Fruit fly (Drosophila melanogaster): ENCODE measurements around the gene CG10163.

The CG10163 gene

DNA sequence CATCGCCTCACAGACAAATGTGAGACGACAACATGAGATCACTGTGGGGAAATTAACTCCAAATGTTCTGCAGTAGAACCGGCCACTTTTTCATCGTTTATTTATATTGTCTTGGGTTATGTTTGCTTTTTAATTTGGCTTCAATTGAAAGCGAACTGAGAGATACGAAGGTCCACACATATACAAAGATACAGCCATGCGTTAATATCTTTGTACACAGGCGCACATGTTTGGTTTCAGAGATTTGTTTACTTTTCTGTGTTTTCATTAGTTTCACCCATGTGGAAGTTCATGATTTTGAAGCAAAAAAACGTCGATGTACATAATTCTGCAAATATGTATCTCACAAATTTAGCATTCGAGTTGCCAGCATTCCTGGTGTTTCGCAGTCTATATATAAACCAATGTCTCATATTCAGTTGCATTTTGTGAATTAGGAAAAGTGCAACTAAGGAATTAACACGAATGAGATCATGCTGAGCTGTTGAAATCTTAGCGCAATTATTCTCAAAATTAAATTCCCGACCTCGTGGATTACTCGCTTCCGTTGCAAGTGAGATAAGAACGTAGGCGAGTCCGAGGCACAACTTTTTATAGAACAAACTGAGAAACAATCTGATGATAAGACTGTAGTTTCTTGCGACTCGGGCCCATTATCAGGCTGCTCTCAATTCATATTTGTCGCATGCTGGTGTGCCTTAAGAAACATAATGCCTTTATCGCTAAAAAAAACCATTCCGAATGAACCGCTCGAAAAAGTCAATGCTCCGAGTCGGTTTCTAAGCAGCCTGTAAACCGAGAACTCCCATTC is 42.4 kb downstream of the CG10163 start (continued):
- TF ChIP-seq CG10274 (GFP tag; optimal IDR thresholded peaks at IDR 0.05) (peak; percentile 13), Scr (GFP tag; IDR thresholded peaks at IDR 0.05; ENCODE audit: partially characterized antibody) (no peak), CG34422 (GFP tag; IDR thresholded peaks at IDR 0.05) (peak; percentile 49; the same call in 1 of the 3 replicates), CG8944 (GFP tag; optimal IDR thresholded peaks at IDR 0.05) (no peak), CG15514 (GFP tag; optimal IDR thresholded peaks at IDR 0.05) (peak; percentile 56), org-1 (GFP tag; optimal IDR thresholded peaks at IDR 0.05) (peak; percentile 52), ATbp (GFP tag; optimal IDR thresholded peaks at IDR 0.05) (peak; percentile 55), TFAM (GFP tag; optimal IDR thresholded peaks at IDR 0.05) (peak; percentile 16), caup (GFP tag; optimal IDR thresholded peaks at IDR 0.05; ENCODE audit: severe bottlenecking) (peak; percentile 61), cg (GFP tag; optimal IDR thresholded peaks at IDR 0.05) (peak; percentile 43), C15 (GFP tag; IDR thresholded peaks at IDR 0.05) (no peak), CG12219 (GFP tag; optimal IDR thresholded peaks at IDR 0.05) (no peak), ham (GFP tag; IDR thresholded peaks at IDR 0.05) (no peak), CG2199 (GFP tag; IDR thresholded peaks at IDR 0.05) (peak; percentile 49; the same call in 1 of the 3 replicates), stc (GFP tag; IDR thresholded peaks at IDR 0.05) (no peak), CG4820 (GFP tag; optimal IDR thresholded peaks at IDR 0.05) (no peak), CG4404 (GFP tag; IDR thresholded peaks at IDR 0.05) (no peak), CG6175 (GFP tag; IDR thresholded peaks at IDR 0.05) (peak; percentile 56; the same call in 2 of the 3 replicates), zfh2 (GFP tag; optimal IDR thresholded peaks at IDR 0.05) (no peak), tup (GFP tag; optimal IDR thresholded peaks at IDR 0.05) (no peak), CrebB (tag; optimal IDR thresholded peaks at IDR 0.05) (peak; percentile 67), CG6813 (GFP tag; optimal IDR thresholded peaks at IDR 0.05) (peak; percentile 80), pho (GFP tag; optimal IDR thresholded peaks at IDR 0.05) (no peak), CG3407 (GFP tag; optimal IDR thresholded peaks at IDR 0.05) (no peak), CG2202 (tag; optimal IDR thresholded peaks at IDR 0.05) (peak; percentile 18), vvl (GFP tag; IDR thresholded peaks at IDR 0.05) (no peak), fd102C (GFP tag; optimal IDR thresholded peaks at IDR 0.05) (peak; percentile 60), her (GFP tag; optimal IDR thresholded peaks at IDR 0.05) (no peak), CG7357 (GFP tag; IDR thresholded peaks at IDR 0.05) (no peak), cad (GFP tag; optimal IDR thresholded peaks at IDR 0.05) (no peak), CG10979 (tag; optimal IDR thresholded peaks at IDR 0.05) (peak; percentile 27), insv (GFP tag; optimal IDR thresholded peaks at IDR 0.05) (peak in 1 of 2 experiments; percentile 18), wek (GFP tag; optimal IDR thresholded peaks at IDR 0.05) (peak; percentile 73), kay (GFP tag; optimal IDR thresholded peaks at IDR 0.05) (no peak), ci (GFP tag; IDR thresholded peaks at IDR 0.05) (0 out of 3 replicates have a peak, but pooled peaks have one; percentile 55), Stat92E (GFP tag; optimal IDR thresholded peaks at IDR 0.05) (peak in 1 of 3 experiments; percentile 54), salm (tag; optimal IDR thresholded peaks at IDR 0.05) (peak; percentile 49), onecut (GFP tag; IDR thresholded peaks at IDR 0.05) (peak; percentile 54), Atf6 (GFP tag; IDR thresholded peaks at IDR 0.05) (0 out of 2 replicates have a peak, but pooled peaks have one; percentile 27), Dfd (GFP tag; optimal IDR thresholded peaks at IDR 0.05) (no peak), CG4424 (GFP tag; optimal IDR thresholded peaks at IDR 0.05) (no peak), trh (GFP tag; optimal IDR thresholded peaks at IDR 0.05) (no peak), pzg (GFP tag; optimal IDR thresholded peaks at IDR 0.05) (no peak), HLH4C (GFP tag; IDR thresholded peaks at IDR 0.05; ENCODE audit: partially characterized antibody) (no peak), Dll (GFP tag; IDR thresholded peaks at IDR 0.05; ENCODE audit: partially characterized antibody) (no peak), CG7987 (GFP tag; optimal IDR thresholded peaks at IDR 0.05) (peak; percentile 81), kah (GFP tag; optimal IDR thresholded peaks at IDR 0.05) (peak; percentile 55), tgo (GFP tag; IDR thresholded peaks at IDR 0.05) (no peak)
